Fruit fly (Drosophila melanogaster) whole organism: ENCODE data around the gene CG45011.

Source experiments
- CG8478 ChIP-seq: fragments of >200 bp; optimal IDR thresholded peaks from 2 replicates; lab custom pipeline; 2018; ENCODE audit warnings: inconsistent platforms
- Dll ChIP-seq: fragments of >200 bp; optimal IDR thresholded peaks from 2 replicates; lab custom pipeline; 2017
- EcR ChIP-seq, 2 experiments: fragments of >200 bp; optimal IDR thresholded peaks; 2 replicates each; lab custom pipeline; 2017; ENCODE audit warnings: missing biosample characterization in 2 of 2, missing genetic modification characterization in 2 of 2, missing genetic modification reagents in 2 of 2
- pan ChIP-seq: fragments of >200 bp; optimal IDR thresholded peaks from 2 replicates; lab custom pipeline; 2017
- psq ChIP-seq: fragments of >200 bp; optimal IDR thresholded peaks from 2 replicates; lab custom pipeline; 2017
- usp ChIP-seq: fragments of >200 bp; optimal IDR thresholded peaks from 2 replicates; lab custom pipeline; 2017; ENCODE audit warnings: missing biosample characterization, missing genetic modification characterization, mixed read lengths

CG45011 gene

DNA sequence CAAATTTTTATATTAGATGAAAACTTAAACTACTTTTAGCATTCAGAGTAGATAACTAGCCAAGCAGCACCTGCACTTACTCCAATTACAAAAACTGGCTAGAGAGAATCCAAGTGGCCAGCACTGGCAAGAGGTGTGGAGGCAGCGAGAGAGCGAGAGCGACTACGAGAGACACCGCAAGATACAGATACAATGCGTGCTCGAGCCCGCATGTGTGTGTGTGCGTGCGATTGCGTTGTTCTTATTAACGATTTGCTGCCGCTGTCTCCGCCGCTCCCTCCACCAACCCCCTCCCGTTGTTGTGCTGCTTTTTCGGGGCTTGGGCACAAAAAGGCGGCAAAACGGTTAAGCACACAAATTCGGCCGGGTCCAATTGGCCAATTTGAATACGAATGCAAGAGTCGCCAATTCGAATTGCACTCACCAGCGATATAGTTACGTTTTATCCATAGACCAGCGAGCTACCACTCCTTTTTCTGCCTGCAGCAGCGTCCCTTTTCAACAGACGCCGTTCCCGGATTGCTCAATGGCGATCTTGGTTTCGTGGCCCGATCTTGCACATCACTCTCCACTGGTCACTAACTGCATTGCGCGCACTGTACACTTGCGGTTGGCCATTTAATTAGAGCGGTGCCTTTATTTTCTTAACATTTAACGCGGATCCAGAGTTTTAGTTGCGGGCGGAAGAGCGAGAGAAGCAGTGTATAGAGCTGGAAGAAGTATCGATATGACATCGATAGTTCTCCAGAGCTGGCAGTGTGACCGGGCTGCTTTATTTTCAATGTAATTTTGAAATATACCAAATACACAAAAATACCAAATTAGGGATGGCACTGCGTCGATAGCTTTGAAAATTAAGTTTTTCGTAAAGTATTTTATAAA is 24.9 kb upstream of the CG45011 start, which contains the start of gene crol:
Gene crol, minus strand, starts transcription at position 737 of the 882 bp plus-strand sequence.
- TF ChIP-seq pan (no peak), EcR (GFP tag; optimal IDR thresholded peaks at IDR 0.05; lab: Kevin White, UChicago) (no peak), CG8478 (lab: Kevin White, UChicago) (no peak), Dll (peak; percentile 89), psq (lab: Kevin White, UChicago) (no peak), usp (GFP tag; lab: Kevin White, UChicago) (no peak)

DNA sequence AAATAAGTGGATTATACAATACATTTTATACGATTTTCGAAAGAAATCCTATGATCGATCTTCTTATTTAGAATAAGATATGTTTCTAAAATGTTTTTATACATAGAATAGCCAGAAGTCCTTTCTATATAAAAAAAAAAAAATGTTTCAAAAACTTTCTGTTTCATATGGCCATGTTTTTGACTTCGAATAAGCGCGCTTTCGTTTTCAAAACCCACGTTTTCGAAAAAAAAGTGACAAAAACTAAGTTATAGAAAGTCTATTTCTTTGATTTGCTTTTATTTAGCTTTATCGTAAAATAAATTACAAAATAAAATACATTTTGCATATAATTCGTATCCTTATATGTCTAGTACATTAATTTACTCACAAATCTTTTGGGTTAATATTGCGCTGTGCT is 24.1 kb upstream of the CG45011 start:
- TF ChIP-seq CG8478 (lab: Kevin White, UChicago) (no peak), psq (lab: Kevin White, UChicago) (no peak), pan (no peak), Dll (no peak), usp (GFP tag; lab: Kevin White, UChicago) (no peak), EcR (GFP tag; optimal IDR thresholded peaks at IDR 0.05; lab: Kevin White, UChicago) (no peak)

DNA sequence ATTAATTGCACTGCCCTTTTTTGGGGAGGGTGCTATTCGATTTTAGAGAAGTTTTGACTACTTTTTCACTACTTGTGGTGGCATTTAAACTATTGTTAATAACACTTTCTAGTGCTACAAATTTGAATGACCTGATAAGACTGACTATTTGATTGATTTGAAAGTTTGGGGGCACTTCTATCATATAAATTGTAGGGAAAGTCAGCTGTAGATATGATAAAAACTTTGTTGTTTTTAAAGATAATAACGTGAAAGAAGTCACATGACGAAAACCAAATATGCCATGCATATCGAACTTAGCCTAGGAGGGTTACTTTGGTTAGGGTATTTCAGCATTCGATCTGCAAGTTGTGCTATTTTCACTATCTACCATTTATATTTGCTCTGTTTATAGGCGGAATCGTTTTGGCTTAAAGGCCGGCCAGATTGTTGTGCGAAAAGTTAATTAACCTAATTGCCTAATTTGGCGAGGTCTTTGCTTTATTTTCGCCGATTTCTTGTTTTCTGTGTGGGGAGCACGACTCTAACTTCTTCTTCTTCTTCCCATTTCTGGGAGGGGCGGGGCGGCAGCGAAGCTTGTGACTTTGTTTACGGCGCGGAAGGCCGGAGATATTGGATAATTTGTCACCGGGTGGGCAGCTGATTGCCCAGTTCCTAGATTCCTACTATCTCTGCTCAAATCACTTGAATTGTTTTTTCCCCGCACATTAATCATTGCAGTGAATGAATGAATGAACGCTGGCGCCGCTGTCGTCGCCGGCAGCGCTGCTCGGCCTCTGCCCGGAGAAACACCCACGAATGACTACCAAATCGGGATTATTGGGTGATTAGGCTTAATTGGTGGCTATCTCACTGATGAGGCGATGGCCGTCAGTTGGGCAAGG is 20.9 kb upstream of the CG45011 start:
- TF ChIP-seq Dll (peak; percentile 26), usp (GFP tag; lab: Kevin White, UChicago) (no peak), psq (lab: Kevin White, UChicago) (no peak), CG8478 (lab: Kevin White, UChicago) (no peak)

DNA sequence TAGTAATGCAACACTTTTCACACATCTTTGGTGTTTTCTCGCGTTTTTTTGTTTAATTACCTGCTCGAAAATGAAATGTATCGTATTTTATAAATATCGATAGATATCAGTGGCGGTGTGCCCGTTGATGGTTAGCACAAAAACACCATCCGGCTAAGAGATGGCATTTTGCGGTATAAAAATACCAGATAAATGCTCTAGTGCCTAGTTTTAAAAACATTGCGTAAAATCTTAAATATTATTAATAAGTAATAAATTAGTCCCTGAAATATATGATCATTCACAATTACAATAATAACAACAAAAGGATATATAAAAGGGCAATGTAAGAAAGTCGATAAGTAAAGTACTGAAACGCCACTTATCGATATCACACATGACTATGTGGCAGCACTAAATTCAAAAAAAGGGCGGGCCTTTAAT is 20.2 kb upstream of the CG45011 start, which contains the start of gene CycY:
Gene CycY, minus strand, starts transcription at position 116 of the 423 bp plus-strand sequence.
- TF ChIP-seq usp (GFP tag; lab: Kevin White, UChicago) (no peak), pan (no peak), psq (lab: Kevin White, UChicago) (no peak), Dll (no peak), EcR (GFP tag; optimal IDR thresholded peaks at IDR 0.05; lab: Kevin White, UChicago) (no peak), CG8478 (lab: Kevin White, UChicago) (no peak)

DNA sequence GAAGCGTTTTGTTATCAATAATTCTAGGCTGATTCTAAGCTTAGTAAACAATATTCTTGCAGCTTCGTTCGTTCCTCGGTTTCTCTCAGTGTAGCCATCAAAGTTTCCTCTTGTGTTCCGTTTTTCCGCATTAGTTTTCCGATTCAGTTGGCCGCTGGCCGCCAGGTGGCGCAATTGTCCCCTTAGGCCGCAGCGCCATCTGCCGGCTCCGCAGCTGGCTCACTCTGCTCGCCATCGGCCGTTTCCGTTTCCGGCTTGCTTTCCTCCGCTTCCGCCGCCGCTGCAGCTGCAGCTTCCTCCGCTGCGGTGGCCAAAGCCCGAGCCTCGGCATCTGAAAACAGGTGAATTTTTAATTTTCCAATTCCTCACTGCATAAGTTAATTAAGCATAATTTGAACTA is 17.5 kb upstream of the CG45011 start:
- TF ChIP-seq psq (lab: Kevin White, UChicago): no peak
- no peak for TF ChIP-seq pan
- TF ChIP-seq EcR (GFP tag; optimal IDR thresholded peaks at IDR 0.05; lab: Kevin White, UChicago): no peak
- TF ChIP-seq usp (GFP tag; lab: Kevin White, UChicago): no peak

DNA sequence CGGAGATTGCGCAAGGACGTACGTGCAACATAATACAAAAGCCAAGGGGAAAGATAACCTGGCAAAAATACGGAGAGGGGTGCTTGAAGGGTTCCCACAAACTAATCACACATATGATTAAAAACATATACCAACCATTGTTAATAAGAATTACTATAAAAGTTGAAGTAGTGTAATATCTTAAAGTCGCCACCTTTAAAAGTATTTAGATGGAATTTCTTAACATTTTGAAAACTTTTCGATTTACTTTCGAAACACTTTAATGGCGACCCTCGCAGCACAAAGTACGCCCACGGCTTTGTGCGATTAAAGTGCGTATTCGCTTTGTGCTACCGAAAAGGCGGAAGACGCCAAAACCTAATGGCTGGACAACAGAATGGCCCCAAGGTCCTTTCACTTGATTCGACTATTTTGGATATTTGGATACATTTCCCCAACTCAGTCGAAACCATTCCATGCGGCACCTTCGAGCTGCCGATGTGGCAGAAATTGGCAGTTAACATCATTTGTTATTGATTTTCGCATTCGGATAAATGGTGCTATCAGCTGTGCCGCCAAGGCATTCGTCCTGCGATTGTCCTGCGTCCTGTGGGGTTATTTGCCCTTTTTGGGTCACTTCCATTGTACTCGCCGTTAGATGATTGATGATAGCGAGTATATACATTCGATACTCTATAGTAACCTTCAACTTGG is 10.3 kb upstream of the CG45011 start:
- TF ChIP-seq Dll: no peak
- TF ChIP-seq EcR (GFP tag; optimal IDR thresholded peaks at IDR 0.05; lab: Kevin White, UChicago): no peak

DNA sequence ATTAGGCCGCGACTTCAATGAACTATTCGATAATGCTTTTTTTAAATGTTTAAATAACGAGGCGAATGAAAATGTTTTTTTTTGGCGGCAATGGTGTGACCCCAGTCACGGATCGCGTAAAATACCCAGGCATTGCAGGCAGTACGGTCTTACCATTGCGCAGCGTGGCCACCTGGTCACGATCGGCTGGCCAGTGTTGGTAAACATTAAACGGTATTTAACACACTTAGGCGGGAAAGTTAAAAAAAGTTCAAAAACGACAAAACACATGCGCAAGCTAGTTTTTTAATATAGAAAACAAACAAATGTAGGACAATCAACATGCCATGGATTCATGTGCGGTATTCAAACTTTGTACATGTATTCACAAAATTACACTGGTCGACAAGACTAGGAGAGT is 4.6 kb upstream of the CG45011 start, which contains the start of gene esc:
Gene esc, minus strand, starts transcription at position 129 of the 400 bp plus-strand sequence.
- TF ChIP-seq usp (GFP tag; lab: Kevin White, UChicago) (no peak), CG8478 (lab: Kevin White, UChicago) (no peak), Dll (no peak), psq (lab: Kevin White, UChicago) (no peak), EcR (GFP tag; optimal IDR thresholded peaks at IDR 0.05; lab: Kevin White, UChicago) (no peak), pan (no peak)

DNA sequence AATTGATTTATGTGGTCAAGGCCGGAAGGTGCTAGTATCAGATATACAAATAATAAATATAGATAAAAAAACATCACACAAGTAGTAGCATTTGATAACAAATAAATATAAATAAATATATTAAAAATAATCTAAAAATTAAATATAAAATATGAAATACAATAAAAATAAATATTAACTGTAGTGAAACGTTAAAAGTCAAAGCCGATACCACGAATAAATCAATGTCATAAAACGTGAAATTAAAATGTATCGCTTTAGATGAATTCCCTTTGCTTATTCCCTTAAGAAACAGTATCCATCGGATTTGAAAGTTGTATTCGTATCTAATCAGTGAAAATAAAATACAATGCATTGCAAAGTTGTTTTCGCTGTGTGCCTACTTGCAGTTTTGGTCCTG is 422 bp downstream of the CG45011 start, which contains the start of gene CG45012:
Gene CG45012, plus strand, starts transcription at position 301 of the 400 bp plus-strand sequence.
- no peak for TF ChIP-seq psq (lab: Kevin White, UChicago)
- TF ChIP-seq pan: no peak
- TF ChIP-seq CG8478 (lab: Kevin White, UChicago): no peak
- TF ChIP-seq EcR (GFP tag; optimal IDR thresholded peaks at IDR 0.05; lab: Kevin White, UChicago): no peak
- no peak for TF ChIP-seq Dll
- no peak for TF ChIP-seq usp (GFP tag; lab: Kevin White, UChicago)

DNA sequence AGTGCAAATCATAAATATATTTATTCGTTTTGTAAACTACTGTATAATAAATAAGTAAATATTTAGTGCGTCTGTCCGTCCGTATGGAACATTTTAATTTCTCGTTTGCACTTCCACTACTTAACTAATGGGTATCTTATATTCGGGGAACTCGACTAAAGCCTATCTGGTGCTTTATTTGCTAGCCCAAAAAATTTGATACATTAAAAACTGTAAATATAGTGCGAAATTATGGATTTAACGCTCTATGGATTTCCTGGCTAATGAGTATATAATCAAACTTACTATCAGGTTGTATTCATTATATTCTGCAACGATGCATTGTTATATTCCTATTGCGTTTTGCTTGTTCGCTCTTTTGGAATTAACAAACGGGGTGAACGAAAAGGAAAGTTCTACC is 3.1 kb downstream of the CG45011 start, which contains the start of gene Sfp33A4:
Gene Sfp33A4, plus strand, starts transcription at position 301 of the 400 bp plus-strand sequence.
- TF ChIP-seq usp (GFP tag; lab: Kevin White, UChicago) (no peak), EcR (GFP tag; optimal IDR thresholded peaks at IDR 0.05; lab: Kevin White, UChicago) (no peak), Dll (no peak), pan (no peak), psq (lab: Kevin White, UChicago) (no peak), CG8478 (lab: Kevin White, UChicago) (no peak)

DNA sequence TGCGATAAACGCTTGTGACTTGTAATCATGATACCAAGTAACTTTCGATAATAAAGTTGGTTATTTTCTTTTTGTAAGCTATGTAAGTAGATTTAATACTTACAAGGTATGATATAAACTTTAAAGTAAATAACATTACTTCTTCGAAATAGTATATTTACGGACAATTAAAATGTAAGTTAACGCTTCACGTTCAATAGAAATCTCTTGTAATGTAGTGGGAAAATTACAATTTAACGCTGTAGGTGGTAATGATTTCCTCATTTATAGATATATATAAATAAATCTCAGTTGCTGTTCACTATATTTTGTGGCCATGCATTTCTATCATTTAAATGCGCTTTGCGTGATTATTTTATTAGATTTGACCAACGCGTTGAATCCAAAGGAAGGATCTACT is 3.5 kb downstream of the CG45011 start, which contains the start of gene Sfp33A2:
Gene Sfp33A2, plus strand, starts transcription at position 301 of the 400 bp plus-strand sequence.
- TF ChIP-seq usp (GFP tag; lab: Kevin White, UChicago) (no peak), Dll (no peak), pan (no peak), EcR (GFP tag; optimal IDR thresholded peaks at IDR 0.05; lab: Kevin White, UChicago) (no peak), CG8478 (lab: Kevin White, UChicago) (no peak), psq (lab: Kevin White, UChicago) (no peak)

DNA sequence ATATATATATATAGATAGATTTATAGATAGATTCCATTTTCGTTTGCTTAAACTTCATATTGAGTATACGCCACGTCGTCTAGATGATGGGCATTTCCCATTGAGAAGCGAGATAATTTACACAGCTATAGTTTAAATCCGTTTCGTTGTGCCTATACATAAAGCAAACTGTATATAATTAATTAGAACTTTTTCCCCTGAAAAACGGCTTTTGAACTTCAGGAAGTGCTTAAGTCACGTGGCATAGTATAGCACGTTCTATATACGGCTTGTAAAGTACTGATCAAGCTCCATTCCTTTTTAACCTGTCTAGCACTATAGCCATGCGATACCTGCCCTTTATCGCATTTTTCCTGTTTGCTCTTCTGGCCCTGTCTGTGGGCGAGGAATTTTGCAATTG is 5.7 kb downstream of the CG45011 start, which contains the start of gene Sfp33A3:
Gene Sfp33A3, plus strand, starts transcription at position 301 of the 400 bp plus-strand sequence.
- TF ChIP-seq usp (GFP tag; lab: Kevin White, UChicago) (no peak), pan (no peak), CG8478 (lab: Kevin White, UChicago) (no peak), psq (lab: Kevin White, UChicago) (no peak), EcR (GFP tag; optimal IDR thresholded peaks at IDR 0.05; lab: Kevin White, UChicago) (no peak), Dll (no peak)
